Fruit fly (Drosophila melanogaster) whole organism, pupa: ENCODE results near the gene RASSF8.

Experiments used
- CG12605 ChIP-seq: fragments of 200-800 bp; sonication (Bioruptor generic); IDR thresholded peaks from 2 replicates; pipeline ENCODE4 v1.3.6; 2022; ENCODE audit warnings: missing biosample characterization, missing genetic modification characterization
- CG13204 ChIP-seq: fragments of 200-800 bp; sonication (Bioruptor generic); optimal IDR thresholded peaks from 2 replicates; lab custom pipeline; 2018; ENCODE audit warnings: missing biosample characterization, mild to moderate bottlenecking, missing genetic modification characterization, moderate library complexity
- CG14655 ChIP-seq: fragments of 200-800 bp; sonication (Bioruptor generic); optimal IDR thresholded peaks from 3 replicates; lab custom pipeline; 2017; ENCODE audit warnings: mild to moderate bottlenecking, missing biosample characterization, missing genetic modification reagents, missing genetic modification characterization
- CG15710 ChIP-seq: fragments of 200-800 bp; sonication (Bioruptor generic); optimal IDR thresholded peaks from 2 replicates; lab custom pipeline; 2018; ENCODE audit warnings: missing biosample characterization, mild to moderate bottlenecking, missing genetic modification characterization, moderate library complexity
- CG17806 ChIP-seq: fragments of 200-800 bp; sonication (Bioruptor generic); optimal IDR thresholded peaks from 2 replicates; lab custom pipeline; 2018; ENCODE audit warnings: missing biosample characterization, mild to moderate bottlenecking, missing genetic modification characterization, moderate library complexity
- CG32121 ChIP-seq: fragments of 200-800 bp; sonication (Bioruptor generic); IDR thresholded peaks from 2 replicates; pipeline ENCODE4 v1.3.6; 2022; ENCODE audit warnings: missing biosample characterization, missing genetic modification characterization
- CG34367 ChIP-seq: fragments of 200-800 bp; sonication (Bioruptor generic); optimal IDR thresholded peaks from 2 replicates; lab custom pipeline; 2018; ENCODE audit warnings: missing biosample characterization, mild to moderate bottlenecking, missing genetic modification characterization
- CG4496 ChIP-seq: fragments of 200-800 bp; sonication (Bioruptor generic); IDR thresholded peaks from 3 replicates; pipeline ENCODE4 v1.3.6; 2022; ENCODE audit warnings: missing biosample characterization, missing genetic modification characterization
- CG8159 ChIP-seq: fragments of 200-800 bp; sonication (Bioruptor generic); optimal IDR thresholded peaks from 3 replicates; lab custom pipeline; 2018; ENCODE audit warnings: missing biosample characterization, mild to moderate bottlenecking, missing genetic modification characterization, moderate library complexity
- CG8301 ChIP-seq: fragments of 200-800 bp; sonication (Bioruptor generic); optimal IDR thresholded peaks from 2 replicates; lab custom pipeline; 2018; ENCODE audit warnings: missing biosample characterization, mild to moderate bottlenecking, missing genetic modification characterization
- CG9948 ChIP-seq: fragments of 200-800 bp; sonication (Bioruptor generic); optimal IDR thresholded peaks from 2 replicates; lab custom pipeline; 2018; ENCODE audit warnings: missing biosample characterization, mild to moderate bottlenecking, missing genetic modification characterization, moderate library complexity
- D1 ChIP-seq: fragments of 200-800 bp; sonication (Bioruptor generic); optimal IDR thresholded peaks from 2 replicates; lab custom pipeline; 2018; ENCODE audit warnings: missing biosample characterization, mild to moderate bottlenecking, missing genetic modification characterization, moderate library complexity
- EcR ChIP-seq: fragments of 200-800 bp; sonication (Bioruptor generic); optimal IDR thresholded peaks from 3 replicates; lab custom pipeline; 2019; ENCODE audit warnings: missing biosample characterization, missing genetic modification characterization, mild to moderate bottlenecking, moderate library complexity, missing genetic modification reagents
- Ets98B ChIP-seq: fragments of 200-800 bp; sonication (Bioruptor generic); IDR thresholded peaks from 2 replicates; pipeline ENCODE4 v1.3.6; 2022; ENCODE audit warnings: missing biosample characterization, missing genetic modification characterization
- Pif1A ChIP-seq: fragments of 200-800 bp; sonication (Bioruptor generic); optimal IDR thresholded peaks from 3 replicates; lab custom pipeline; 2016; ENCODE audit warnings: missing biosample characterization, missing genetic modification characterization
- Pif1B ChIP-seq: fragments of 200-800 bp; sonication (Bioruptor generic); optimal IDR thresholded peaks from 3 replicates; lab custom pipeline; 2016; ENCODE audit warnings: missing biosample characterization, missing genetic modification characterization
- Snoo ChIP-seq: fragments of 200-800 bp; sonication (Bioruptor generic); optimal IDR thresholded peaks from 3 replicates; lab custom pipeline; 2017; ENCODE audit warnings: missing biosample characterization, mild to moderate bottlenecking, missing genetic modification characterization, inconsistent platforms
- fd96Ca ChIP-seq: fragments of 200-800 bp; sonication (Bioruptor generic); IDR thresholded peaks from 3 replicates; pipeline ENCODE4 v1.3.6; 2022; ENCODE audit warnings: missing biosample characterization, missing genetic modification characterization
- gl ChIP-seq: fragments of 200-800 bp; sonication (Bioruptor generic); optimal IDR thresholded peaks from 2 replicates; lab custom pipeline; 2018; ENCODE audit warnings: missing biosample characterization, mild to moderate bottlenecking, missing genetic modification characterization
- rn ChIP-seq: fragments of 200-800 bp; sonication (Bioruptor generic); IDR thresholded peaks from 2 replicates; pipeline ENCODE4 v1.3.6; 2022; ENCODE audit warnings: missing biosample characterization, missing genetic modification characterization

Gene RASSF8

dm6 chr3R:25661531-25662193, at the start of gene RASSF8:
Gene RASSF8, plus strand, starts transcription at chr3R:25661795.
- TF ChIP-seq Snoo (tag; lab: Kevin White, UChicago): no peak
- no peak; the same call in 1 of the 2 replicates for TF ChIP-seq CG12605 (GFP tag; lab: Robert Waterston, UW)
- TF ChIP-seq gl (tag; lab: Kevin White, UChicago): no peak
- no peak for TF ChIP-seq Ets98B
- no peak for TF ChIP-seq D1
- TF ChIP-seq CG8301 (tag; lab: Kevin White, UChicago): peak; percentile 23
- TF ChIP-seq rn: no peak
- no peak for TF ChIP-seq EcR (GFP tag; lab: Kevin White, UChicago)
- TF ChIP-seq fd96Ca: peak; percentile 17; the same call in 1 of the 3 replicates
- TF ChIP-seq CG9948 (tag; lab: Kevin White, UChicago): no peak
- TF ChIP-seq Pif1B (GFP tag; lab: Kevin White, UChicago): peak; percentile 11
- TF ChIP-seq Pif1A: peak; percentile 1
- TF ChIP-seq CG13204 (GFP tag; lab: Kevin White, UChicago): no peak
- TF ChIP-seq, all 21 proteins: peak for 4

- TF ChIP-seq CG17806 (no peak), CG34367 (tag; lab: Kevin White, UChicago) (no peak), CG4496 (no peak), CG9948 (tag; lab: Kevin White, UChicago) (no peak), D1 (no peak), CG8301 (tag; lab: Kevin White, UChicago) (no peak), CG14655 (GFP tag; lab: Kevin White, UChicago) (no peak)
These were observed 48.2 kb upstream of the RASSF8 start, which contains the start of gene CG5079 for dm6 chr3R:25613366-25613765. Gene CG5079, plus strand, starts transcription at chr3R:25613666.

- TF ChIP-seq rn: no peak
- TF ChIP-seq D1: no peak
- no peak for TF ChIP-seq CG8159 (tag; lab: Kevin White, UChicago)
- no peak for TF ChIP-seq CG17806
- no peak for TF ChIP-seq Pif1B (GFP tag; lab: Kevin White, UChicago)
These were observed 43.5 kb upstream of the RASSF8 start, which contains the start of gene CG5071 for dm6 chr3R:25618114-25618513. Gene CG5071, plus strand, starts transcription at chr3R:25618414.

dm6 chr3R:25623800-25624791, 37.5 kb upstream of the RASSF8 start, which contains the start of gene Npl4:
Gene Npl4, minus strand, starts transcription at chr3R:25624662.
- no peak for TF ChIP-seq CG15710
- no peak for TF ChIP-seq EcR (GFP tag; lab: Kevin White, UChicago)
- no peak for TF ChIP-seq CG9948 (tag; lab: Kevin White, UChicago)
- no peak for TF ChIP-seq Pif1A
- 0 out of 3 replicates have a peak, but pooled peaks have one; percentile 22 for TF ChIP-seq fd96Ca
- no peak for TF ChIP-seq CG32121
- peak; percentile 34 for TF ChIP-seq CG8159 (tag; lab: Kevin White, UChicago)
- TF ChIP-seq Ets98B: peak; percentile 42
- peak; percentile 63; the same call in 2 of the 3 replicates for TF ChIP-seq CG4496
- no peak for TF ChIP-seq CG34367 (tag; lab: Kevin White, UChicago)
- TF ChIP-seq CG14655 (GFP tag; lab: Kevin White, UChicago): no peak
- no peak for TF ChIP-seq Snoo (tag; lab: Kevin White, UChicago)
- peak; percentile 51 for TF ChIP-seq CG17806
- TF ChIP-seq CG8301 (tag; lab: Kevin White, UChicago): no peak
- TF ChIP-seq CG12605 (GFP tag; lab: Robert Waterston, UW): peak; percentile 28; the same call in 1 of the 2 replicates
- TF ChIP-seq gl (tag; lab: Kevin White, UChicago): no peak
- TF ChIP-seq Pif1B (GFP tag; lab: Kevin White, UChicago): peak; percentile 16
- no peak for TF ChIP-seq CG13204 (GFP tag; lab: Kevin White, UChicago)
- TF ChIP-seq rn: 0 out of 2 replicates have a peak, but pooled peaks have one; percentile 7
- peak; percentile 29 for TF ChIP-seq D1

- no peak for TF ChIP-seq CG34367 (tag; lab: Kevin White, UChicago)
- peak; percentile 59 for TF ChIP-seq EcR (GFP tag; lab: Kevin White, UChicago)
- TF ChIP-seq, all 21 proteins: peak for 1
These were observed 35.5 kb upstream of the RASSF8 start for dm6 chr3R:25625940-25626624.

dm6 chr3R:25626625-25627275, 34.8 kb upstream of the RASSF8 start, which contains the start of gene Ssadh:
Gene Ssadh, minus strand, starts transcription at chr3R:25626924.
- TF ChIP-seq CG4496 (0 out of 3 replicates have a peak, but pooled peaks have one; percentile 15), gl (tag; lab: Kevin White, UChicago) (no peak), Pif1B (GFP tag; lab: Kevin White, UChicago) (no peak), rn (no peak)
